Worm (Caenorhabditis elegans): Measurements from ENCODE around the gene F53C11.1.

The F53C11.1 gene

DNA sequence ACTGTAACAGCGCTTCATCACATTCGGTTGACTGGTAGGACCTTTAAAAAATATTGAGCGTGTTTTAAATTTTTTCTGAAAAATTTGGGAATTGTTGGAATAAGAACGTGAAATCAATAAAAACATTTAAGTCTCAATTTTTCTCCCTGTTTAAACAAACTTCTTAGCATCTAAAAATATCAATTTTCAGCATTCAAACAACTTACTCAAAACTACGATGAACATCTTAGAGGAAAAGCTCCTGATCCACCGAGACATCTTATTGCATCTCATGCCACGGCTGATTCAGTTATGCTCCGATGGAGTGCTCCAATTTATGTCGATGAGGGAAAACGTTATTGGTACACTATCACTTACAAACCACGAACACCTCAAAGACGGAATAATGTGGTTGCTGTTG, 23.6 kb downstream of the F53C11.1 start:
- no peak for TF ChIP-seq ceh-2 (tag; optimal IDR thresholded peaks at IDR 0.05)
- TF ChIP-seq elt-2 (tag; optimal IDR thresholded peaks at IDR 0.05), result no peak
- TF ChIP-seq unc-42 (tag; optimal IDR thresholded peaks at IDR 0.05), result no peak
- TF ChIP-seq unc-3 (GFP tag; conservative IDR thresholded peaks at IDR 0.05), result no peak
- no peak for TF ChIP-seq unc-3 (tag; optimal IDR thresholded peaks at IDR 0.05)
- no peak for TF ChIP-seq K09A11.1 (tag; optimal IDR thresholded peaks at IDR 0.05; ENCODE audit: insufficient read depth)
- TF ChIP-seq sdc-2 (tag; optimal IDR thresholded peaks at IDR 0.05), result no peak
- no peak for TF ChIP-seq pag-3 (tag; optimal IDR thresholded peaks at IDR 0.05; ENCODE audit: borderline replicate concordance)
- TF ChIP-seq ceh-18 (tag; optimal IDR thresholded peaks at IDR 0.05), result no peak
- no peak for TF ChIP-seq ama-1 (optimal IDR thresholded peaks at IDR 0.05)
- no peak for TF ChIP-seq madf-2 (tag; optimal IDR thresholded peaks at IDR 0.05)
- no peak for TF ChIP-seq pha-4 (tag; optimal IDR thresholded peaks at IDR 0.05)
- TF ChIP-seq sox-2 (GFP tag; IDR thresholded peaks at IDR 0.05), result no peak
- no peak for TF ChIP-seq nhr-11 (tag; optimal IDR thresholded peaks at IDR 0.05)
- no peak for TF ChIP-seq hlh-13 (GFP tag; optimal IDR thresholded peaks at IDR 0.05)

- TF ChIP-seq ceh-31 (tag; optimal IDR thresholded peaks at IDR 0.05) (no peak), K09A11.1 (tag; optimal IDR thresholded peaks at IDR 0.05; ENCODE audit: insufficient read depth) (no peak), pros-1 (tag; optimal IDR thresholded peaks at IDR 0.05) (no peak), mec-3 (tag; optimal IDR thresholded peaks at IDR 0.05; ENCODE audit: borderline replicate concordance) (no peak), zip-5 (tag; optimal IDR thresholded peaks at IDR 0.05) (no peak), pag-3 (tag; optimal IDR thresholded peaks at IDR 0.05; ENCODE audit: borderline replicate concordance) (no peak), C38D4.7 (GFP tag; optimal IDR thresholded peaks at IDR 0.05) (no peak), C08G9.2 (tag; optimal IDR thresholded peaks at IDR 0.05) (no peak), sox-4 (tag; optimal IDR thresholded peaks at IDR 0.05) (no peak), elt-2 (tag; optimal IDR thresholded peaks at IDR 0.05) (no peak), npax-4 (tag; optimal IDR thresholded peaks at IDR 0.05) (no peak), sox-2 (GFP tag; IDR thresholded peaks at IDR 0.05) (no peak), unc-86 (tag; optimal IDR thresholded peaks at IDR 0.05) (no peak)
Measured at ce11 chrV:13803902-13804301, 28.3 kb downstream of the F53C11.1 start, which contains the start of gene swan-2. TSS of gene swan-2 (minus strand) at chrV:13804281.

- no peak for TF ChIP-seq tbx-2 (tag; optimal IDR thresholded peaks at IDR 0.05)
- TF ChIP-seq nhr-232 (tag; optimal IDR thresholded peaks at IDR 0.05), result no peak
- no peak for TF ChIP-seq hlh-15 (tag; optimal IDR thresholded peaks at IDR 0.05)
- no peak for TF ChIP-seq ets-4 (tag; optimal IDR thresholded peaks at IDR 0.05)
- no peak for TF ChIP-seq syd-9 (tag; optimal IDR thresholded peaks at IDR 0.05)
- no peak for TF ChIP-seq fkh-6 (tag; optimal IDR thresholded peaks at IDR 0.05)
- TF ChIP-seq hlh-8 (tag; optimal IDR thresholded peaks at IDR 0.05), result no peak
- TF ChIP-seq dve-1 (tag; optimal IDR thresholded peaks at IDR 0.05), result no peak
- no peak for TF ChIP-seq nfya-1 (tag; optimal IDR thresholded peaks at IDR 0.05)
- TF ChIP-seq ceh-6 (GFP tag; optimal IDR thresholded peaks at IDR 0.05), result no peak
- no peak for TF ChIP-seq ceh-45 (GFP tag; IDR thresholded peaks at IDR 0.05)
- no peak for TF ChIP-seq C38D4.7 (GFP tag; optimal IDR thresholded peaks at IDR 0.05)
- no peak for TF ChIP-seq unc-55 (GFP tag; optimal IDR thresholded peaks at IDR 0.05)
- no peak for TF ChIP-seq pqm-1 (tag; optimal IDR thresholded peaks at IDR 0.05)
- TF ChIP-seq fax-1 (tag; optimal IDR thresholded peaks at IDR 0.05), result no peak
- no peak for TF ChIP-seq hlh-6 (tag; optimal IDR thresholded peaks at IDR 0.05)
Measured at ce11 chrV:13807232-13807631, 31.6 kb downstream of the F53C11.1 start, which contains the start of gene swan-1. TSS of gene swan-1 (minus strand) at chrV:13807237.

DNA sequence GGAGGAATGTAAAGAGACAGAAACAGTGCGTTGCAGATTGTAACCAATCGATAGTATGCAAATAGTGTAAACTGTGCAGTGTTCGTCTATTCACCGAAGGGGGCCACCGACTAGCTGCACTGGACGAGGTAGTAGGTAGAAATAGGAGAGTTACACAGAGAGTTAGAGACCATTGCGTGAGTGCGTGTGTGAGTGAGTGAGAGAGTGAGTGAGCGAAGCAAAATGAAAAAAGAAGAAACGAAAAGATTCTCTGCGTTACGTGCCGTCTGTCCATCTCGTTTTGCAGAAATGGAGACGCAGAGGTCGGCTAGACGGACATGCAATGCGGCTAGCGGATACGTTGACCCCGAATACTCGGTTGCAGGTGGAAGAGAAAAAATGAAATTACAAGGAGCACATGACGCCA, 32.9 kb downstream of the F53C11.1 start:
- TF ChIP-seq C38D4.7 (GFP tag; optimal IDR thresholded peaks at IDR 0.05) (no peak), sox-2 (GFP tag; IDR thresholded peaks at IDR 0.05) (peak; percentile 13; the same call in 1 of the 2 replicates), ceh-34 (tag; optimal IDR thresholded peaks at IDR 0.05) (peak; percentile 81), syd-9 (tag; optimal IDR thresholded peaks at IDR 0.05) (peak; percentile 50), hlh-30 (tag; optimal IDR thresholded peaks at IDR 0.05; ENCODE audit: insufficient read depth) (peak; percentile 59), nfya-1 (tag; optimal IDR thresholded peaks at IDR 0.05) (peak; percentile 79), ceh-18 (tag; optimal IDR thresholded peaks at IDR 0.05) (peak; percentile 72), unc-55 (GFP tag; optimal IDR thresholded peaks at IDR 0.05) (peak; percentile 36), F13H6.1 (tag; optimal IDR thresholded peaks at IDR 0.05) (peak; percentile 33), dmd-4 (tag; optimal IDR thresholded peaks at IDR 0.05; ENCODE audit: borderline replicate concordance) (no peak), ttx-3 (tag; optimal IDR thresholded peaks at IDR 0.05) (no peak), ceh-2 (tag; optimal IDR thresholded peaks at IDR 0.05) (peak; percentile 42), sdc-2 (tag; optimal IDR thresholded peaks at IDR 0.05) (peak; percentile 17), unc-3 (GFP tag; conservative IDR thresholded peaks at IDR 0.05) (no peak), unc-3 (tag; optimal IDR thresholded peaks at IDR 0.05) (no peak), pros-1 (tag; optimal IDR thresholded peaks at IDR 0.05) (peak; percentile 49), hlh-8 (tag; optimal IDR thresholded peaks at IDR 0.05) (peak; percentile 44), tbx-2 (tag; optimal IDR thresholded peaks at IDR 0.05) (peak; percentile 82), pax-1 (tag; optimal IDR thresholded peaks at IDR 0.05) (peak; percentile 12), ceh-19 (GFP tag; optimal IDR thresholded peaks at IDR 0.05) (no peak), rnt-1 (tag; optimal IDR thresholded peaks at IDR 0.05) (peak; percentile 39), ceh-31 (tag; optimal IDR thresholded peaks at IDR 0.05) (peak; percentile 77)

All from whole organism, late embryonic.